Worm (Caenorhabditis elegans) whole organism, L3 larva: ENCODE results near the gene txt-13.

Experiments
- R02D3.7 ChIP-seq: fragments of 150-350 bp; optimal IDR thresholded peaks from 2 replicates; lab custom pipeline; 2014; ENCODE audit warnings: missing biosample characterization, missing genetic modification characterization
- ZK546.5 ChIP-seq: sonication (generic microtip); optimal IDR thresholded peaks from 2 replicates; lab custom pipeline; 2017; ENCODE audit warnings: missing biosample characterization, missing genetic modification characterization
- aly-2 ChIP-seq: fragments of 150-350 bp; optimal IDR thresholded peaks from 2 replicates; lab custom pipeline; 2014; ENCODE audit warnings: missing biosample characterization, missing genetic modification characterization
- ceh-16 ChIP-seq: sonication (generic microtip); optimal IDR thresholded peaks from 2 replicates; lab custom pipeline; 2017; ENCODE audit warnings: missing biosample characterization, missing genetic modification characterization
- ceh-28 ChIP-seq: fragments of 150-350 bp; optimal IDR thresholded peaks from 2 replicates; lab custom pipeline; 2014; ENCODE audit warnings: missing biosample characterization, missing genetic modification reagents, missing genetic modification characterization
- ceh-82 ChIP-seq: fragments of 150-350 bp; optimal IDR thresholded peaks from 2 replicates; lab custom pipeline; 2014; ENCODE audit warnings: missing biosample characterization, missing genetic modification characterization
- ceh-9 ChIP-seq: sonication (generic microtip); optimal IDR thresholded peaks from 2 replicates; lab custom pipeline; 2018; ENCODE audit warnings: missing biosample characterization, missing genetic modification characterization
- egl-5 ChIP-seq: fragments of 150-350 bp; optimal IDR thresholded peaks from 2 replicates; lab custom pipeline; 2017; ENCODE audit warnings: missing biosample characterization, missing genetic modification reagents, missing genetic modification characterization, inconsistent platforms
- elt-1 ChIP-seq: fragments of 150-350 bp; optimal IDR thresholded peaks from 2 replicates; lab custom pipeline; 2014; ENCODE audit warnings: missing biosample characterization, missing genetic modification characterization
- elt-2 ChIP-seq: sonication (generic microtip); optimal IDR thresholded peaks from 2 replicates; lab custom pipeline; 2016; ENCODE audit warnings: missing genetic modification reagents, mild to moderate bottlenecking, missing genetic modification characterization, missing compliant biosample characterization
- elt-3 ChIP-seq, 3 experiments: fragments of 150-350 bp in 1 of 3; sonication (generic microtip) in 2 of 3; optimal IDR thresholded peaks; 2 replicates in 2 of 3; 4 replicates in 1 of 3; lab custom pipeline; 2014 to 2017; ENCODE audit warnings: missing biosample characterization in 3 of 3, missing genetic modification characterization in 3 of 3
- eor-1 ChIP-seq, 2 experiments: fragments of 150-350 bp; optimal IDR thresholded peaks; 2 replicates each; lab custom pipeline; 2014 to 2018; ENCODE audit warnings: missing biosample characterization in 2 of 2, missing genetic modification characterization in 2 of 2
- fkh-10 ChIP-seq: sonication (generic microtip); optimal IDR thresholded peaks from 2 replicates; lab custom pipeline; 2017; ENCODE audit warnings: missing biosample characterization, missing genetic modification reagents, missing genetic modification characterization
- fkh-2 ChIP-seq: fragments of 150-350 bp; optimal IDR thresholded peaks from 2 replicates; lab custom pipeline; 2014; ENCODE audit warnings: missing biosample characterization, missing genetic modification reagents, missing genetic modification characterization
- fos-1 ChIP-seq: fragments of 150-350 bp; optimal IDR thresholded peaks from 2 replicates; lab custom pipeline; 2014; ENCODE audit warnings: missing biosample characterization, missing genetic modification characterization
- hmg-11 ChIP-seq: sonication (generic microtip); optimal IDR thresholded peaks from 2 replicates; lab custom pipeline; 2016; ENCODE audit warnings: missing genetic modification characterization, missing compliant biosample characterization
- lin-15B ChIP-seq: fragments of 150-350 bp; optimal IDR thresholded peaks from 2 replicates; lab custom pipeline; 2014; ENCODE audit warnings: missing biosample characterization, missing genetic modification characterization
- lsy-12 ChIP-seq: sonication (generic microtip); optimal IDR thresholded peaks from 2 replicates; lab custom pipeline; 2016; ENCODE audit warnings: mild to moderate bottlenecking, missing genetic modification characterization, missing compliant biosample characterization
- mdl-1 ChIP-seq: fragments of 150-350 bp; optimal IDR thresholded peaks from 2 replicates; lab custom pipeline; 2014; ENCODE audit warnings: missing biosample characterization, missing genetic modification characterization
- mml-1 ChIP-seq: fragments of 150-350 bp; sonication (generic microtip); optimal IDR thresholded peaks from 3 replicates; lab custom pipeline; 2014; ENCODE audit warnings: missing biosample characterization, missing genetic modification characterization
- nfya-1 ChIP-seq: sonication (generic microtip); optimal IDR thresholded peaks from 2 replicates; lab custom pipeline; 2017; ENCODE audit warnings: missing genetic modification characterization, mild to moderate bottlenecking, missing compliant biosample characterization, antibody characterized with exemption, moderate library complexity; ENCODE audit not compliant: insufficient read depth
- nhr-12 ChIP-seq: fragments of 150-350 bp; optimal IDR thresholded peaks from 2 replicates; lab custom pipeline; 2014; ENCODE audit warnings: missing biosample characterization, missing genetic modification characterization
- nhr-23 ChIP-seq: fragments of 150-350 bp; optimal IDR thresholded peaks from 2 replicates; lab custom pipeline; 2014; ENCODE audit warnings: missing biosample characterization, missing genetic modification reagents, missing genetic modification characterization
- nhr-237 ChIP-seq: fragments of 150-350 bp; optimal IDR thresholded peaks from 2 replicates; lab custom pipeline; 2014; ENCODE audit warnings: missing biosample characterization, missing genetic modification characterization
- nhr-28 ChIP-seq: fragments of 150-350 bp; optimal IDR thresholded peaks from 2 replicates; lab custom pipeline; 2014; ENCODE audit warnings: missing biosample characterization, missing genetic modification characterization
- nhr-76 ChIP-seq: fragments of 150-350 bp; sonication (generic microtip); optimal IDR thresholded peaks from 5 replicates; lab custom pipeline; 2014; ENCODE audit warnings: missing biosample characterization, missing genetic modification characterization
- pqm-1 ChIP-seq: fragments of 150-350 bp; optimal IDR thresholded peaks from 2 replicates; lab custom pipeline; 2017; ENCODE audit warnings: missing biosample characterization, missing genetic modification characterization, inconsistent platforms
- sea-2 ChIP-seq: fragments of 150-350 bp; sonication (generic microtip); optimal IDR thresholded peaks from 4 replicates; lab custom pipeline; 2014; ENCODE audit warnings: missing biosample characterization, missing genetic modification reagents, missing genetic modification characterization
- skn-1 ChIP-seq: fragments of 150-350 bp; optimal IDR thresholded peaks from 2 replicates; lab custom pipeline; 2014; ENCODE audit warnings: missing biosample characterization, missing genetic modification characterization
- tbx-2 ChIP-seq: sonication (generic microtip); optimal IDR thresholded peaks from 2 replicates; lab custom pipeline; 2016; ENCODE audit warnings: mild to moderate bottlenecking, missing genetic modification characterization, missing compliant biosample characterization
- unc-39 ChIP-seq: sonication (generic microtip); optimal IDR thresholded peaks from 4 replicates; lab custom pipeline; 2017; ENCODE audit warnings: missing biosample characterization, missing genetic modification characterization
- unc-62 ChIP-seq: fragments of 150-350 bp; sonication (generic microtip); optimal IDR thresholded peaks from 4 replicates; lab custom pipeline; 2014; ENCODE audit warnings: missing biosample characterization, missing genetic modification reagents, missing genetic modification characterization
- zag-1 ChIP-seq: fragments of 150-350 bp; optimal IDR thresholded peaks from 2 replicates; lab custom pipeline; 2014; ENCODE audit warnings: missing biosample characterization, missing genetic modification characterization
- ztf-11 ChIP-seq: fragments of 150-350 bp; optimal IDR thresholded peaks from 2 replicates; lab custom pipeline; 2014; ENCODE audit warnings: missing biosample characterization, missing genetic modification characterization
- ztf-4 ChIP-seq: fragments of 150-350 bp; optimal IDR thresholded peaks from 2 replicates; lab custom pipeline; 2014; ENCODE audit warnings: missing biosample characterization, missing genetic modification characterization

The txt-13 gene

ce11 chrII:10580833-10581232 lies 10.4 kb downstream of the txt-13 start, which contains the start of gene dap-3:
TSS of gene dap-3 (plus strand) at chrII:10581133.
- no peak for TF ChIP-seq ztf-11 (tag; lab: Kevin White, UChicago)
- TF ChIP-seq zag-1 (tag; lab: Kevin White, UChicago), result no peak
- no peak for TF ChIP-seq nhr-28 (tag; lab: Kevin White, UChicago)
- no peak for TF ChIP-seq elt-2
- TF ChIP-seq ceh-9 (tag; lab: Kevin White, UChicago), result no peak
- TF ChIP-seq aly-2 (tag; lab: Kevin White, UChicago), result no peak
- TF ChIP-seq lsy-12 (tag; lab: Kevin White, UChicago), result no peak
- TF ChIP-seq ZK546.5, result no peak
- TF ChIP-seq hmg-11 (tag; lab: Kevin White, UChicago), result no peak
- no peak for TF ChIP-seq fkh-10 (GFP tag; lab: Kevin White, UChicago)
- no peak for TF ChIP-seq egl-5 (tag; lab: Kevin White, UChicago)
- TF ChIP-seq nfya-1, result no peak
- no peak for TF ChIP-seq elt-1 (tag; lab: Kevin White, UChicago)
- TF ChIP-seq ceh-28 (tag; lab: Kevin White, UChicago), result no peak
- TF ChIP-seq nhr-23, result no peak
- TF ChIP-seq ceh-16 (tag; lab: Kevin White, UChicago), result no peak
- TF ChIP-seq mml-1, result no peak
- no peak for TF ChIP-seq eor-1 (tag; optimal IDR thresholded peaks at IDR 0.05; lab: Kevin White, UChicago)
- no peak for TF ChIP-seq pqm-1 (tag; lab: Kevin White, UChicago)

ce11 chrII:10582318-10582717 lies 11.9 kb downstream of the txt-13 start, which contains the start of gene mrps-22:
TSS of gene mrps-22 (plus strand) at chrII:10582618.
- TF ChIP-seq nhr-76 (tag; lab: Kevin White, UChicago) (no peak), nhr-237 (tag; lab: Kevin White, UChicago) (no peak), R02D3.7 (no peak), unc-39 (tag; lab: Kevin White, UChicago) (no peak), ceh-82 (no peak), nfya-1 (no peak), elt-2 (no peak), unc-62 (GFP tag; lab: Kevin White, UChicago) (no peak), tbx-2 (tag; lab: Kevin White, UChicago) (no peak), egl-5 (tag; lab: Kevin White, UChicago) (no peak), ztf-11 (tag; lab: Kevin White, UChicago) (no peak), ztf-4 (tag; lab: Kevin White, UChicago) (no peak), lin-15B (tag; lab: Kevin White, UChicago) (no peak)

ce11 chrII:10584036-10584435 lies 13.6 kb downstream of the txt-13 start, which contains the start of gene algn-9:
TSS of gene algn-9 (plus strand) at chrII:10584336.
- TF ChIP-seq nhr-12 (tag; lab: Kevin White, UChicago), result no peak
- no peak for TF ChIP-seq fkh-10 (GFP tag; lab: Kevin White, UChicago)
- TF ChIP-seq fos-1 (tag; lab: Kevin White, UChicago), result no peak
- TF ChIP-seq elt-3 (tag; optimal IDR thresholded peaks at IDR 0.05; lab: Kevin White, UChicago), result no peak
- TF ChIP-seq fkh-2 (tag; lab: Kevin White, UChicago), result no peak
- TF ChIP-seq R02D3.7, result no peak
- no peak for TF ChIP-seq nhr-237 (tag; lab: Kevin White, UChicago)
- TF ChIP-seq hmg-11 (tag; lab: Kevin White, UChicago), result no peak
- TF ChIP-seq, all 47 proteins: peak for 0

ce11 chrII:10587742-10588141 lies 17.3 kb downstream of the txt-13 start, which contains the start of gene crn-3:
TSS of gene crn-3 (plus strand) at chrII:10588042.
- TF ChIP-seq aly-2 (tag; lab: Kevin White, UChicago) (no peak), skn-1 (no peak), zag-1 (tag; lab: Kevin White, UChicago) (no peak)

- TF ChIP-seq mdl-1 (tag; lab: Kevin White, UChicago), result no peak
- TF ChIP-seq sea-2 (GFP tag; lab: Kevin White, UChicago), result no peak
These were observed 22.1 kb downstream of the txt-13 start, which contains the start of gene crn-5 for ce11 chrII:10592452-10592851. TSS of gene crn-5 (plus strand) at chrII:10592752.
